Worm (Caenorhabditis elegans): ENCODE results near the gene fntb-1.

DNA sequence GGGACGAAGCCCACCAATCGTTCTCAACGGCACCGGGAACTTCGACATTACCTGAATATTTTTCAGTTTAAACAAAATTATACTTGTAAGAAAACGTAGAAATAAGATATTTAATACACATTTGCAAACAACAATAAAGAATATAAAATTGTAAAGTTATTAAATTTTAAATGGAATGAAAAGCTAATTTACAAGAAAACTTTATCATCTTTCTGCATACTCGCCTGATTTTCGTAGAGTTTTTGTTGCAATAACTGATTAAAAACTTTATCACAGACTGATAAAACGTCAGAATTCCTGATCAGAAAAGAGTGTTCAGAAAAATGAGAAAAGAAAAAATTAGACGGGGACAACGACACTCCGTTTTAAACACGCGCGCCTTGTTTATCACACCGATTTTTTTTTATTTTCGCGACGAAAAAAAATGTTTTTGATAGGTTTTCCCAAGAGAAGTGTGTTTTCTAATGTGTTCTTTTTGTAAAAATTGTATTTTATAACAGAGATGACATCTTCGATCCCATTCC, at the start of gene fntb-1, which contains the start of gene dlat-1:
- TF ChIP-seq zfp-3 (GFP tag; conservative IDR thresholded peaks at IDR 0.05) (no peak), lir-3 (tag; optimal IDR thresholded peaks at IDR 0.05) (no peak), lsy-2 (tag; optimal IDR thresholded peaks at IDR 0.05) (no peak), hif-1 (tag; optimal IDR thresholded peaks at IDR 0.05) (no peak)
